Worm (Caenorhabditis elegans): ENCODE data around the gene str-94.

- no peak for TF ChIP-seq unc-62 (GFP tag; optimal IDR thresholded peaks at IDR 0.05)
- no peak for TF ChIP-seq nhr-11 (tag; optimal IDR thresholded peaks at IDR 0.05)
- no peak for TF ChIP-seq ZK546.5 (tag; optimal IDR thresholded peaks at IDR 0.05)
- no peak for TF ChIP-seq lin-39 (tag; optimal IDR thresholded peaks at IDR 0.05)
- no peak for TF ChIP-seq nhr-28 (tag; optimal IDR thresholded peaks at IDR 0.05)
- no peak for TF ChIP-seq skn-1 (tag; optimal IDR thresholded peaks at IDR 0.05)
- no peak for TF ChIP-seq mdl-1 (tag; optimal IDR thresholded peaks at IDR 0.05)
- no peak for TF ChIP-seq egl-27 (tag; optimal IDR thresholded peaks at IDR 0.05)
- no peak for TF ChIP-seq ztf-11 (tag; optimal IDR thresholded peaks at IDR 0.05)
- TF ChIP-seq aly-2 (tag; optimal IDR thresholded peaks at IDR 0.05) = no peak
- no peak for TF ChIP-seq snpc-4 (tag; optimal IDR thresholded peaks at IDR 0.05)
- TF ChIP-seq elt-3 (tag; optimal IDR thresholded peaks at IDR 0.05) = no peak
- no peak for TF ChIP-seq nhr-237 (tag; optimal IDR thresholded peaks at IDR 0.05)
- TF ChIP-seq elt-2 (tag; optimal IDR thresholded peaks at IDR 0.05) = no peak
Observed at ce11 chrV:9270442-9270841, 21.3 kb upstream of the str-94 start.

Measured in whole organism, L3 larva.